Fruit fly (Drosophila melanogaster): ENCODE measurements around the gene CG15882.

dm6 chrX:19167032-19167568, 42.9 kb upstream of the CG15882 start, which contains the start of gene RhoGAP18B:
- no peak for TF ChIP-seq Hr78 (GFP tag; optimal IDR thresholded peaks at IDR 0.05)
- no peak for TF ChIP-seq N (GFP tag; optimal IDR thresholded peaks at IDR 0.05)
- TF ChIP-seq sv (GFP tag; optimal IDR thresholded peaks at IDR 0.05): no peak
- TF ChIP-seq CG9705 (GFP tag; optimal IDR thresholded peaks at IDR 0.05): no peak
- TF ChIP-seq tai (GFP tag; optimal IDR thresholded peaks at IDR 0.05): no peak
- TF ChIP-seq Abd-B (GFP tag; optimal IDR thresholded peaks at IDR 0.05): no peak
- TF ChIP-seq dsf (GFP tag; optimal IDR thresholded peaks at IDR 0.05; ENCODE audit: borderline replicate concordance): no peak
- no peak for TF ChIP-seq h (GFP tag; optimal IDR thresholded peaks at IDR 0.05)

Measured in whole organism, wandering third instar larva.